Worm (Caenorhabditis elegans): ENCODE data around the gene R02E12.12.
A peak's percentile ranks its signal among the peaks of the same experiment; 100 is the strongest.

The R02E12.12 gene

DNA sequence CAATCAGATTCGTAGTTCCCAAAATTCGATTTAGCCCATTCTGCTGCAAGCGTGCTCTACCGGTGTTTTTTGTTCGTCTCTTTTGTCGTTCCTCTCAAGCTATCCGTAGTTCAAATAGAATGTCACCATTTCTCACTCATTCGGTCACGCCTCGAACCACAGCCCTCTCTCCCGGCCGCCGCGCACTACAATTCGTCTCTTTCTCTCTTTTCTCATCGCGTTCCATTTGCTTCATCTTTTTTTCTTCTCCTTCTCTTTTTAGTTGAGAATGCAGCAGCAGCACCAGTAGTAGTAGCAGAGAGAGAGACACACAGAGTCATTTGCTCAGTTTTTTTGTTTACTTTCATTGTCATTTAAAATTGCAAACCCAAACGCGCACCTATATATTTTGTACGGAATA is 12.8 kb downstream of the R02E12.12 start, which contains the start of gene hrg-1 (continued):
- TF ChIP-seq tbx-7 (tag; optimal IDR thresholded peaks at IDR 0.05) (no peak), pha-4 (tag; optimal IDR thresholded peaks at IDR 0.05) (no peak), ceh-9 (tag; optimal IDR thresholded peaks at IDR 0.05) (no peak), ama-1 (optimal IDR thresholded peaks at IDR 0.05) (no peak), hlh-6 (tag; optimal IDR thresholded peaks at IDR 0.05) (no peak), dmd-4 (tag; optimal IDR thresholded peaks at IDR 0.05; ENCODE audit: borderline replicate concordance) (no peak), hlh-13 (GFP tag; optimal IDR thresholded peaks at IDR 0.05) (no peak), unc-55 (GFP tag; optimal IDR thresholded peaks at IDR 0.05) (no peak), pha-2 (tag; optimal IDR thresholded peaks at IDR 0.05) (no peak), pqm-1 (tag; optimal IDR thresholded peaks at IDR 0.05) (no peak), ref-2 (tag; optimal IDR thresholded peaks at IDR 0.05) (no peak), nfya-1 (tag; optimal IDR thresholded peaks at IDR 0.05) (no peak), madf-2 (tag; optimal IDR thresholded peaks at IDR 0.05) (peak; percentile 31), fkh-10 (GFP tag; optimal IDR thresholded peaks at IDR 0.05) (no peak), tbx-2 (tag; optimal IDR thresholded peaks at IDR 0.05) (peak; percentile 69)

DNA sequence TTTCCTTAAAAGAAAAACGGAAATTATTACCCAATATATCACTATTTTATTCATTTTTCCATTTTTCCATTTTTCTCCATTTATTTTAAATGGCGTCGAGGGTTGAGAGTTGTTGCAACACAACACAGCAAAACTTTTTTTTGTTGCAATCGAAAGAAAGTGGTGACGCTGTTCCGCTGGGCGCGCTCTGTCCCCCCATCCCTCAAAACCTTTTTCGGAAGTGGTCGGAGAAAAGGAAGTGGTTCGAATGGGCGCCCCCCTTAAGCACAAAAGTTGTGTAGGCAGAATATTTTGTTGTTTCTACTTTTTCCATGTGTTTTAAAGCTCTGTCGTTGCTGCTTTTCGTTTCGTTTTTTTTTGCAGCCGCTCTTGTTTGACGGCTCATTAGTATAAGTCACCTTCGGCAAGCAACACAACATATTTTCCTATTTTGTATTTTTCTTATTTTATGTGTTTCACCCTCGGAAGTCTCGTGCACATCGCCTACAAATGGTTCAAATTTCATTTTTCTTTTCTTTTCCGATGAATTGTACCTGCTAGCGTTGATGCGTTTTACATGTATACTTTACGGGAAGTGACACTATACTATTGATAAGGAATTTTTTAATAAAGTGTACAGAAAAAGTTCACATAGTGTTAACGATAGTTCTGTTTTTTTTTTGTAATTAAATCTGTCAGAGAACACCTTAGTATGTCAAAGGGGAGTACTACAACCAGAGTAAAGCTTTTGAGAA is 14.4 kb downstream of the R02E12.12 start:
- no peak for TF ChIP-seq fax-1 (tag; optimal IDR thresholded peaks at IDR 0.05)
- no peak for TF ChIP-seq tbx-2 (tag; optimal IDR thresholded peaks at IDR 0.05)

- TF ChIP-seq ceh-22 (tag; optimal IDR thresholded peaks at IDR 0.05) = no peak
- TF ChIP-seq pat-9 (tag; optimal IDR thresholded peaks at IDR 0.05) = no peak
- no peak for TF ChIP-seq unc-42 (tag; optimal IDR thresholded peaks at IDR 0.05)
- no peak for TF ChIP-seq syd-9 (tag; optimal IDR thresholded peaks at IDR 0.05)
- no peak for TF ChIP-seq rnt-1 (tag; optimal IDR thresholded peaks at IDR 0.05)
- TF ChIP-seq tbx-2 (tag; optimal IDR thresholded peaks at IDR 0.05) = no peak
- no peak for TF ChIP-seq madf-2 (tag; optimal IDR thresholded peaks at IDR 0.05)
- TF ChIP-seq pag-3 (tag; optimal IDR thresholded peaks at IDR 0.05; ENCODE audit: borderline replicate concordance) = no peak
- TF ChIP-seq mec-3 (tag; optimal IDR thresholded peaks at IDR 0.05; ENCODE audit: borderline replicate concordance) = no peak
- TF ChIP-seq zip-5 (tag; optimal IDR thresholded peaks at IDR 0.05) = no peak
- TF ChIP-seq lin-11 (tag; optimal IDR thresholded peaks at IDR 0.05) = no peak
- no peak for TF ChIP-seq K09A11.1 (tag; optimal IDR thresholded peaks at IDR 0.05; ENCODE audit: insufficient read depth)
- TF ChIP-seq ceh-6 (GFP tag; optimal IDR thresholded peaks at IDR 0.05) = no peak
- no peak for TF ChIP-seq tbx-7 (tag; optimal IDR thresholded peaks at IDR 0.05)
- TF ChIP-seq nhr-232 (tag; optimal IDR thresholded peaks at IDR 0.05) = no peak
- no peak for TF ChIP-seq unc-86 (tag; optimal IDR thresholded peaks at IDR 0.05)
- TF ChIP-seq hlh-6 (tag; optimal IDR thresholded peaks at IDR 0.05) = no peak
- no peak for TF ChIP-seq ceh-48 (tag; optimal IDR thresholded peaks at IDR 0.05)
- no peak for TF ChIP-seq pax-1 (tag; optimal IDR thresholded peaks at IDR 0.05)
- no peak for TF ChIP-seq hlh-30 (tag; optimal IDR thresholded peaks at IDR 0.05; ENCODE audit: insufficient read depth)
Measured at ce11 chrX:4018566-4019182, 15.4 kb downstream of the R02E12.12 start.

DNA sequence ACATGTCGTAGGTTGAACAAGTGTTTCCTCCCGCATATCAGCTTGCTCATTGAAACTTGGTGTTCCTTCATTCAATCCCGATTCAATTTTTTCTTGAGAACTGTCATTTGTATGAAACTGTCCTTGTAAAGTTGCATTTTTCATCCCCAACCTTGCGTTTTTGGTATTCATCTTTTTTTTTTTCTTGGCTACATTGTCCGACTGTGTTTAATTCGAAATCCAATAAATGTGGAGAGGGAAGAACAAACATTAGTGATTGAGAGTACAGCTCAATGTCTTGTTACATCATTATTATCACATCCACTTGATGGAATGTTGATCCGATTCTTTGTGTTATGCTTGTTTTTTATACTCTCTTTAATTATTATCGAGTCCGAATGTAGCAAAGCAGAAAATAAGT is 18.6 kb downstream of the R02E12.12 start, which contains the start of gene acr-10:
Gene acr-10, plus strand, starts transcription at position 301 of the 400 bp plus-strand sequence.
- TF ChIP-seq pat-9 (tag; optimal IDR thresholded peaks at IDR 0.05) (no peak), ceh-30 (tag; optimal IDR thresholded peaks at IDR 0.05) (no peak), pha-2 (tag; optimal IDR thresholded peaks at IDR 0.05) (no peak), ceh-19 (GFP tag; optimal IDR thresholded peaks at IDR 0.05) (no peak), ahr-1 (tag; optimal IDR thresholded peaks at IDR 0.05) (no peak), hlh-13 (GFP tag; optimal IDR thresholded peaks at IDR 0.05) (no peak), dve-1 (tag; optimal IDR thresholded peaks at IDR 0.05) (no peak), hlh-6 (tag; optimal IDR thresholded peaks at IDR 0.05) (no peak), nfya-1 (tag; optimal IDR thresholded peaks at IDR 0.05) (no peak), lim-6 (tag; optimal IDR thresholded peaks at IDR 0.05) (no peak), unc-3 (GFP tag; conservative IDR thresholded peaks at IDR 0.05) (no peak), unc-3 (tag; optimal IDR thresholded peaks at IDR 0.05) (no peak), tbx-2 (tag; optimal IDR thresholded peaks at IDR 0.05) (no peak), unc-55 (GFP tag; optimal IDR thresholded peaks at IDR 0.05) (no peak), elt-4 (tag; optimal IDR thresholded peaks at IDR 0.05) (no peak)

All from whole organism, late embryonic.